Fruit fly (Drosophila melanogaster): Measurements from ENCODE around the gene RunxB.

Gene RunxB

dm6 chrX:20502776-20503503 lies 35.4 kb upstream of the RunxB start:
- TF ChIP-seq Mnt (GFP tag; optimal IDR thresholded peaks at IDR 0.05) (peak; percentile 44), kay (GFP tag; ENCODE audit: borderline replicate concordance) (no peak), CG12768 (GFP tag; optimal IDR thresholded peaks at IDR 0.05) (no peak), CG14711 (tag; optimal IDR thresholded peaks at IDR 0.05) (peak; percentile 29), toe (GFP tag; optimal IDR thresholded peaks at IDR 0.05) (no peak), Clk (GFP tag; optimal IDR thresholded peaks at IDR 0.05) (no peak), cic (GFP tag; optimal IDR thresholded peaks at IDR 0.05) (peak; percentile 21), CG7101 (tag; optimal IDR thresholded peaks at IDR 0.05) (peak; percentile 17), Hr96 (GFP tag; optimal IDR thresholded peaks at IDR 0.05) (peak; percentile 51), pad (GFP tag; optimal IDR thresholded peaks at IDR 0.05) (peak; percentile 29), CG1620 (GFP tag; optimal IDR thresholded peaks at IDR 0.05) (no peak), CG33017 (tag; optimal IDR thresholded peaks at IDR 0.05) (no peak), ovo (GFP tag; optimal IDR thresholded peaks at IDR 0.05) (no peak), CG11617 (GFP tag; optimal IDR thresholded peaks at IDR 0.05) (peak; percentile 44), Crg-1 (GFP tag; optimal IDR thresholded peaks at IDR 0.05) (no peak), tj (GFP tag; optimal IDR thresholded peaks at IDR 0.05) (peak; percentile 12), bab1 (GFP tag; optimal IDR thresholded peaks at IDR 0.05) (no peak), CG7045 (GFP tag; optimal IDR thresholded peaks at IDR 0.05) (no peak), CG5204 (GFP tag; optimal IDR thresholded peaks at IDR 0.05) (no peak), cnc (optimal IDR thresholded peaks at IDR 0.05) (no peak)

dm6 chrX:20503504-20503829 lies 34.8 kb upstream of the RunxB start:
- no peak for TF ChIP-seq CG14711 (tag; optimal IDR thresholded peaks at IDR 0.05)
- no peak for TF ChIP-seq cic (GFP tag; optimal IDR thresholded peaks at IDR 0.05)
- no peak for TF ChIP-seq CG7045 (GFP tag; optimal IDR thresholded peaks at IDR 0.05)
- TF ChIP-seq CG12768 (GFP tag; optimal IDR thresholded peaks at IDR 0.05) = no peak
- TF ChIP-seq ovo (GFP tag; optimal IDR thresholded peaks at IDR 0.05) = no peak
- TF ChIP-seq bab1 (GFP tag; optimal IDR thresholded peaks at IDR 0.05) = no peak
- TF ChIP-seq CG5204 (GFP tag; optimal IDR thresholded peaks at IDR 0.05) = no peak
- no peak for TF ChIP-seq Hr96 (GFP tag; optimal IDR thresholded peaks at IDR 0.05)
- no peak for TF ChIP-seq Mnt (GFP tag; optimal IDR thresholded peaks at IDR 0.05)
- TF ChIP-seq toe (GFP tag; optimal IDR thresholded peaks at IDR 0.05) = no peak
- TF ChIP-seq cnc (optimal IDR thresholded peaks at IDR 0.05) = no peak
- TF ChIP-seq tj (GFP tag; optimal IDR thresholded peaks at IDR 0.05) = no peak
- TF ChIP-seq kay (GFP tag; ENCODE audit: borderline replicate concordance) = no peak
- no peak for TF ChIP-seq CG1620 (GFP tag; optimal IDR thresholded peaks at IDR 0.05)

- TF ChIP-seq CG5204 (GFP tag; optimal IDR thresholded peaks at IDR 0.05) (no peak), CG12768 (GFP tag; optimal IDR thresholded peaks at IDR 0.05) (peak; percentile 2), tj (GFP tag; optimal IDR thresholded peaks at IDR 0.05) (peak; percentile 71), CG11617 (GFP tag; optimal IDR thresholded peaks at IDR 0.05) (peak; percentile 55), pad (GFP tag; optimal IDR thresholded peaks at IDR 0.05) (peak; percentile 46), CG1620 (GFP tag; optimal IDR thresholded peaks at IDR 0.05) (peak; percentile 76), CG14711 (tag; optimal IDR thresholded peaks at IDR 0.05) (peak; percentile 51), Crg-1 (GFP tag; optimal IDR thresholded peaks at IDR 0.05) (peak; percentile 83), cic (GFP tag; optimal IDR thresholded peaks at IDR 0.05) (peak; percentile 43), CG7045 (GFP tag; optimal IDR thresholded peaks at IDR 0.05) (peak; percentile 14), cnc (optimal IDR thresholded peaks at IDR 0.05) (no peak), Mnt (GFP tag; optimal IDR thresholded peaks at IDR 0.05) (peak; percentile 43), Clk (GFP tag; optimal IDR thresholded peaks at IDR 0.05) (no peak), bab1 (GFP tag; optimal IDR thresholded peaks at IDR 0.05) (no peak), CG33017 (tag; optimal IDR thresholded peaks at IDR 0.05) (no peak), CG7101 (tag; optimal IDR thresholded peaks at IDR 0.05) (peak; percentile 80), ovo (GFP tag; optimal IDR thresholded peaks at IDR 0.05) (peak; percentile 88), toe (GFP tag; optimal IDR thresholded peaks at IDR 0.05) (no peak), Hr96 (GFP tag; optimal IDR thresholded peaks at IDR 0.05) (peak; percentile 23), kay (GFP tag; ENCODE audit: borderline replicate concordance) (peak; percentile 50)
Measured at dm6 chrX:20505897-20506296, 32.4 kb upstream of the RunxB start.

- TF ChIP-seq pad (GFP tag; optimal IDR thresholded peaks at IDR 0.05) = no peak
- TF ChIP-seq kay (GFP tag; ENCODE audit: borderline replicate concordance) = no peak
- no peak for TF ChIP-seq CG14711 (tag; optimal IDR thresholded peaks at IDR 0.05)
Measured at dm6 chrX:20507785-20508184, 30.5 kb upstream of the RunxB start.

dm6 chrX:20509535-20510424 lies 28.5 kb upstream of the RunxB start:
- TF ChIP-seq tj (GFP tag; optimal IDR thresholded peaks at IDR 0.05) = peak; percentile 49
- no peak for TF ChIP-seq cnc (optimal IDR thresholded peaks at IDR 0.05)
- TF ChIP-seq CG12768 (GFP tag; optimal IDR thresholded peaks at IDR 0.05) = no peak
- TF ChIP-seq Hr96 (GFP tag; optimal IDR thresholded peaks at IDR 0.05) = no peak

- TF ChIP-seq CG11617 (GFP tag; optimal IDR thresholded peaks at IDR 0.05) (no peak), pad (GFP tag; optimal IDR thresholded peaks at IDR 0.05) (peak; percentile 62), toe (GFP tag; optimal IDR thresholded peaks at IDR 0.05) (peak; percentile 61), cic (GFP tag; optimal IDR thresholded peaks at IDR 0.05) (peak; percentile 29), CG1620 (GFP tag; optimal IDR thresholded peaks at IDR 0.05) (peak; percentile 90), tj (GFP tag; optimal IDR thresholded peaks at IDR 0.05) (no peak), ovo (GFP tag; optimal IDR thresholded peaks at IDR 0.05) (peak; percentile 73), Mnt (GFP tag; optimal IDR thresholded peaks at IDR 0.05) (peak; percentile 75), CG5204 (GFP tag; optimal IDR thresholded peaks at IDR 0.05) (no peak), CG12768 (GFP tag; optimal IDR thresholded peaks at IDR 0.05) (peak; percentile 8), CG14711 (tag; optimal IDR thresholded peaks at IDR 0.05) (peak; percentile 46), Crg-1 (GFP tag; optimal IDR thresholded peaks at IDR 0.05) (peak; percentile 84), cnc (optimal IDR thresholded peaks at IDR 0.05) (no peak), CG7101 (tag; optimal IDR thresholded peaks at IDR 0.05) (peak; percentile 67), Clk (GFP tag; optimal IDR thresholded peaks at IDR 0.05) (no peak), kay (GFP tag; ENCODE audit: borderline replicate concordance) (no peak), bab1 (GFP tag; optimal IDR thresholded peaks at IDR 0.05) (peak; percentile 72), CG33017 (tag; optimal IDR thresholded peaks at IDR 0.05) (no peak), Hr96 (GFP tag; optimal IDR thresholded peaks at IDR 0.05) (peak; percentile 73), CG7045 (GFP tag; optimal IDR thresholded peaks at IDR 0.05) (peak; percentile 13)
Measured at dm6 chrX:20510540-20510939, 27.8 kb upstream of the RunxB start, which contains the start of gene RhoGAP19D. Gene RhoGAP19D, minus strand, starts transcription at chrX:20510694.
